Worm (Caenorhabditis elegans) whole organism, L4 larva: ENCODE data around the gene fbxa-137.

ENCODE experiments used
- F44E2.7 ChIP-seq: fragments of 200-800 bp; sonication (Bioruptor generic); IDR thresholded peaks from 2 replicates; pipeline ENCODE4 v2.1.2; 2022; ENCODE audit warnings: missing genetic modification characterization, missing compliant biosample characterization
- T20F7.1 ChIP-seq: fragments of 200-800 bp; sonication (Bioruptor generic); optimal IDR thresholded peaks from 2 replicates; lab custom pipeline; 2018; ENCODE audit warnings: mild to moderate bottlenecking, missing genetic modification characterization, missing compliant biosample characterization
- Y105C5A.15 ChIP-seq: fragments of 200-800 bp; sonication (Bioruptor generic); IDR thresholded peaks from 2 replicates; pipeline ENCODE4 v1.3.6; 2022; ENCODE audit warnings: missing genetic modification characterization, missing compliant biosample characterization
- Y48G9A.11 ChIP-seq: fragments of 200-800 bp; sonication (Bioruptor generic); IDR thresholded peaks from 2 replicates; pipeline ENCODE4 v1.3.6; 2022; ENCODE audit warnings: missing genetic modification reagents, missing genetic modification characterization, missing compliant biosample characterization
- Y5F2A.4 ChIP-seq: fragments of 200-800 bp; sonication (Bioruptor generic); optimal IDR thresholded peaks from 2 replicates; lab custom pipeline; 2018; ENCODE audit warnings: mild to moderate bottlenecking, missing genetic modification characterization, missing compliant biosample characterization
- aha-1 ChIP-seq: fragments of 150-350 bp; peaks from one replicate; lab custom pipeline; 2014; ENCODE audit warnings: missing biosample characterization, missing genetic modification characterization
- arid-1 ChIP-seq: fragments of 200-800 bp; sonication (Bioruptor generic); conservative IDR thresholded peaks from 2 replicates; pipeline ENCODE4 v1.3.6; 2022; ENCODE audit warnings: missing genetic modification reagents, missing genetic modification characterization, missing compliant biosample characterization
- attf-4 ChIP-seq: sonication (generic microtip); optimal IDR thresholded peaks from 3 replicates; lab custom pipeline; 2017; ENCODE audit warnings: missing biosample characterization, missing genetic modification characterization
- ceh-20 ChIP-seq: fragments of 200-800 bp; sonication (Bioruptor generic); IDR thresholded peaks from 2 replicates; pipeline ENCODE4 v1.3.6; 2022; ENCODE audit warnings: missing genetic modification reagents, missing genetic modification characterization, missing compliant biosample characterization
- ceh-82 ChIP-seq: sonication (generic microtip); optimal IDR thresholded peaks from 2 replicates; lab custom pipeline; 2017; ENCODE audit warnings: missing biosample characterization, missing genetic modification characterization
- ces-1 ChIP-seq: fragments of 150-350 bp; sonication (generic microtip); optimal IDR thresholded peaks from 4 replicates; lab custom pipeline; 2014; ENCODE audit warnings: missing biosample characterization, missing genetic modification reagents, missing genetic modification characterization
- cey-2 ChIP-seq: sonication (generic microtip); optimal IDR thresholded peaks from 3 replicates; lab custom pipeline; 2017; ENCODE audit warnings: missing genetic modification characterization, mild to moderate bottlenecking, missing compliant biosample characterization, antibody characterized with exemption, borderline replicate concordance; ENCODE audit not compliant: insufficient read depth
- daf-12 ChIP-seq: fragments of 150-350 bp; optimal IDR thresholded peaks from 2 replicates; lab custom pipeline; 2014; ENCODE audit warnings: missing biosample characterization, missing genetic modification reagents, missing genetic modification characterization
- dmd-6 ChIP-seq: fragments of 200-800 bp; sonication (Bioruptor generic); IDR thresholded peaks from 2 replicates; pipeline ENCODE4 v1.3.6; 2022; ENCODE audit warnings: missing genetic modification reagents, missing genetic modification characterization, missing compliant biosample characterization
- dmd-8 ChIP-seq: fragments of 200-800 bp; sonication (Bioruptor generic); IDR thresholded peaks from 2 replicates; pipeline ENCODE4 v1.3.6; 2022; ENCODE audit warnings: missing genetic modification characterization, missing compliant biosample characterization
- dpl-1 ChIP-seq: fragments of 150-350 bp; optimal IDR thresholded peaks from 2 replicates; lab custom pipeline; 2014; ENCODE audit warnings: missing biosample characterization, missing genetic modification reagents, missing genetic modification characterization
- dve-1 ChIP-seq: sonication (generic microtip); optimal IDR thresholded peaks from 2 replicates; lab custom pipeline; 2017; ENCODE audit warnings: antibody characterized with exemption, mild to moderate bottlenecking, missing genetic modification characterization, missing compliant biosample characterization; ENCODE audit not compliant: insufficient read depth
- egl-27 ChIP-seq: sonication (generic microtip); optimal IDR thresholded peaks from 3 replicates; lab custom pipeline; 2017; ENCODE audit warnings: missing biosample characterization, missing genetic modification reagents, missing genetic modification characterization
- egl-43 ChIP-seq: fragments of 200-800 bp; sonication (Bioruptor generic); IDR thresholded peaks from 2 replicates; pipeline ENCODE4 v1.3.6; 2022; ENCODE audit warnings: missing genetic modification reagents, missing genetic modification characterization, missing compliant biosample characterization
- hif-1 ChIP-seq, 2 experiments: sonication (generic microtip); optimal IDR thresholded peaks; 2 replicates each; lab custom pipeline; 2016 to 2017; ENCODE audit warnings: missing compliant biosample characterization in 2 of 2, missing genetic modification characterization in 2 of 2, missing genetic modification reagents in 2 of 2, missing genotype in 2 of 2, mild to moderate bottlenecking in 1 of 2
- hlh-11 ChIP-seq: fragments of 200-800 bp; sonication (Bioruptor generic); optimal IDR thresholded peaks from 2 replicates; lab custom pipeline; 2018; ENCODE audit warnings: mild to moderate bottlenecking, missing genetic modification characterization, missing compliant biosample characterization
- hlh-30 ChIP-seq: sonication (generic microtip); optimal IDR thresholded peaks from 2 replicates; lab custom pipeline; 2017; ENCODE audit warnings: antibody characterized with exemption, mild to moderate bottlenecking, missing genetic modification characterization, missing compliant biosample characterization; ENCODE audit not compliant: insufficient read depth
- lim-7 ChIP-seq: fragments of 200-800 bp; sonication (Bioruptor generic); IDR thresholded peaks from 2 replicates; pipeline ENCODE4 v1.3.6; 2022; ENCODE audit warnings: missing genetic modification characterization, missing compliant biosample characterization
- lin-1 ChIP-seq: fragments of 200-800 bp; sonication (Bioruptor generic); IDR thresholded peaks from 2 replicates; pipeline ENCODE4 v1.3.6; 2022; ENCODE audit warnings: missing genetic modification reagents, missing genetic modification characterization, missing compliant biosample characterization
- madf-5 ChIP-seq, 2 experiments: fragments of 200-800 bp; sonication (Bioruptor generic); IDR thresholded peaks; 2 replicates each; pipeline ENCODE4 v1.3.6; 2022; ENCODE audit warnings: missing compliant biosample characterization in 2 of 2, missing genetic modification characterization in 2 of 2
- madf-9 ChIP-seq: fragments of 200-800 bp; sonication (Bioruptor generic); conservative IDR thresholded peaks from 2 replicates; pipeline ENCODE4 v1.3.6; 2022; ENCODE audit warnings: missing genetic modification reagents, missing genetic modification characterization, missing compliant biosample characterization
- nhr-11 ChIP-seq: fragments of 150-350 bp; optimal IDR thresholded peaks from 2 replicates; lab custom pipeline; 2014; ENCODE audit warnings: missing biosample characterization, missing genetic modification characterization
- nhr-28 ChIP-seq: fragments of 150-350 bp; optimal IDR thresholded peaks from 2 replicates; lab custom pipeline; 2014; ENCODE audit warnings: missing biosample characterization, missing genetic modification characterization
- nhr-41 ChIP-seq: fragments of 200-800 bp; sonication (Bioruptor generic); IDR thresholded peaks from 2 replicates; pipeline ENCODE4 v1.3.6; 2022; ENCODE audit warnings: missing genetic modification reagents, missing genetic modification characterization, missing compliant biosample characterization
- nhr-42 ChIP-seq: fragments of 200-800 bp; sonication (Bioruptor generic); IDR thresholded peaks from 2 replicates; pipeline ENCODE4 v1.3.6; 2022; ENCODE audit warnings: missing genetic modification characterization, missing compliant biosample characterization
- nhr-48 ChIP-seq: sonication (generic microtip); optimal IDR thresholded peaks from 2 replicates; lab custom pipeline; 2016; ENCODE audit warnings: mild to moderate bottlenecking, missing genetic modification characterization, missing compliant biosample characterization
- nhr-77 ChIP-seq: fragments of 150-350 bp; optimal IDR thresholded peaks from 2 replicates; lab custom pipeline; 2014; ENCODE audit warnings: missing biosample characterization, missing genetic modification characterization
- pqm-1 ChIP-seq: sonication (generic microtip); optimal IDR thresholded peaks from 2 replicates; lab custom pipeline; 2017; ENCODE audit warnings: missing biosample characterization, missing genetic modification characterization
- sdz-12 ChIP-seq: fragments of 200-800 bp; sonication (Bioruptor generic); optimal IDR thresholded peaks from 2 replicates; lab custom pipeline; 2018; ENCODE audit warnings: mild to moderate bottlenecking, missing genetic modification characterization, missing compliant biosample characterization
- set-16 ChIP-seq: fragments of 200-800 bp; sonication (Bioruptor generic); IDR thresholded peaks from 2 replicates; pipeline ENCODE4 v1.3.6; 2022; ENCODE audit warnings: missing genetic modification reagents, missing genetic modification characterization, missing compliant biosample characterization
- snpc-1.2 ChIP-seq: fragments of 200-800 bp; sonication (Bioruptor generic); IDR thresholded peaks from 2 replicates; pipeline ENCODE4 v1.3.6; 2022; ENCODE audit warnings: missing genetic modification reagents, missing genetic modification characterization, missing compliant biosample characterization
- spr-1 ChIP-seq: sonication (generic microtip); optimal IDR thresholded peaks from 2 replicates; lab custom pipeline; 2016; ENCODE audit warnings: mild to moderate bottlenecking, missing genetic modification characterization, missing compliant biosample characterization
- tag-97 ChIP-seq: fragments of 200-800 bp; sonication (Bioruptor generic); IDR thresholded peaks from 2 replicates; pipeline ENCODE4 v1.3.6; 2022; ENCODE audit warnings: missing genetic modification characterization, missing compliant biosample characterization
- unc-39 ChIP-seq: sonication (generic microtip); optimal IDR thresholded peaks from 2 replicates; lab custom pipeline; 2017; ENCODE audit warnings: missing biosample characterization, missing genetic modification characterization
- zag-1 ChIP-seq: fragments of 150-350 bp; optimal IDR thresholded peaks from 2 replicates; lab custom pipeline; 2014; ENCODE audit warnings: missing biosample characterization, missing genetic modification characterization
- zip-11 ChIP-seq: fragments of 200-800 bp; sonication (Bioruptor generic); IDR thresholded peaks from 2 replicates; pipeline ENCODE4 v1.3.6; 2022; ENCODE audit warnings: missing genetic modification characterization, missing compliant biosample characterization
- ztf-7 ChIP-seq: fragments of 150-350 bp; optimal IDR thresholded peaks from 2 replicates; lab custom pipeline; 2014; ENCODE audit warnings: missing biosample characterization, missing genetic modification characterization

Gene fbxa-137

ce11 chrV:2281499-2281898, 2.9 kb downstream of the fbxa-137 start, which contains the start of gene nhr-228 (continued):
- TF ChIP-seq nhr-41 = no peak
- no peak for TF ChIP-seq Y48G9A.11
- no peak for TF ChIP-seq unc-39 (tag; lab: Kevin White, UChicago)

- peak; percentile 31 for TF ChIP-seq dve-1 (tag; lab: Kevin White, UChicago)
- no peak for TF ChIP-seq ceh-82 (tag; lab: Kevin White, UChicago)
- TF ChIP-seq nhr-28 (tag; lab: Kevin White, UChicago) = peak; percentile 51
- peak; percentile 12 for TF ChIP-seq hlh-30
- TF ChIP-seq zip-11 = no peak
- peak; percentile 75 for TF ChIP-seq aha-1 (tag; lab: Kevin White, UChicago)
- no peak for TF ChIP-seq tag-97
- TF ChIP-seq egl-27 (tag; lab: Kevin White, UChicago) = no peak
- peak; percentile 33 for TF ChIP-seq T20F7.1
- TF ChIP-seq Y105C5A.15 (GFP tag; lab: Robert Waterston, UW) = no peak
- TF ChIP-seq set-16 (GFP tag; lab: Robert Waterston, UW) = no peak
Measured at ce11 chrV:2285107-2285506, 6.5 kb downstream of the fbxa-137 start, which contains the start of gene nhr-227. Gene nhr-227 (plus strand): TSS chrV:2285432.

- TF ChIP-seq spr-1 (tag; lab: Kevin White, UChicago) = no peak
- no peak for TF ChIP-seq nhr-11 (tag; lab: Kevin White, UChicago)
- TF ChIP-seq nhr-42 (GFP tag; lab: Robert Waterston, UW) = no peak
- no peak for TF ChIP-seq lim-7 (GFP tag; lab: Robert Waterston, UW)
- TF ChIP-seq T20F7.1 = no peak
- TF ChIP-seq dve-1 (tag; lab: Kevin White, UChicago) = peak; percentile 8
Measured at ce11 chrV:2290329-2290728, 11.7 kb downstream of the fbxa-137 start, which contains the start of gene nhr-225. Gene nhr-225 (minus strand): TSS chrV:2290474.

ce11 chrV:2292240-2292639, 13.6 kb downstream of the fbxa-137 start, which contains the start of gene nhr-115:
Gene nhr-115 (plus strand): TSS chrV:2292540.
- TF ChIP-seq dmd-8 (GFP tag; lab: Robert Waterston, UW) (no peak), sdz-12 (GFP tag; lab: Kevin White, UChicago) (no peak), nhr-28 (tag; lab: Kevin White, UChicago) (peak; percentile 41), pqm-1 (tag; lab: Kevin White, UChicago) (peak; percentile 14), dmd-6 (GFP tag; lab: Robert Waterston, UW) (peak; percentile 26; the same call in 1 of the 2 replicates), nhr-11 (tag; lab: Kevin White, UChicago) (no peak), zag-1 (tag; lab: Kevin White, UChicago) (no peak), spr-1 (tag; lab: Kevin White, UChicago) (no peak), nhr-77 (no peak)

ce11 chrV:2294577-2294976, 16.0 kb downstream of the fbxa-137 start, which contains the start of gene nhr-226:
Gene nhr-226 (plus strand): TSS chrV:2294877.
- TF ChIP-seq ces-1 (GFP tag; lab: Kevin White, UChicago) = no peak
- TF ChIP-seq pqm-1 (tag; lab: Kevin White, UChicago) = peak; percentile 13
- no peak for TF ChIP-seq ztf-7
- no peak for TF ChIP-seq dpl-1 (GFP tag; lab: Kevin White, UChicago)

ce11 chrV:2300905-2301304, 22.3 kb downstream of the fbxa-137 start, which contains the start of gene Y19D10B.8:
Gene Y19D10B.8 (minus strand): TSS chrV:2301005.
- no peak for TF ChIP-seq F44E2.7 (GFP tag; lab: Robert Waterston, UW)
- TF ChIP-seq dmd-8 (GFP tag; lab: Robert Waterston, UW) = no peak
- no peak for TF ChIP-seq daf-12 (tag; lab: Kevin White, UChicago)
- TF ChIP-seq madf-9 = no peak
- no peak for TF ChIP-seq attf-4 (tag; lab: Kevin White, UChicago)
- TF ChIP-seq cey-2 (tag; lab: Kevin White, UChicago) = no peak
- no peak for TF ChIP-seq lin-1 (GFP tag; lab: Robert Waterston, UW)
- no peak for TF ChIP-seq ceh-82 (tag; lab: Kevin White, UChicago)
- TF ChIP-seq pqm-1 (tag; lab: Kevin White, UChicago) = no peak
- TF ChIP-seq ceh-20 (GFP tag; lab: Robert Waterston, UW) = no peak
- no peak for TF ChIP-seq egl-43 (GFP tag; lab: Robert Waterston, UW)
- no peak for TF ChIP-seq nhr-48 (tag; lab: Kevin White, UChicago)
- TF ChIP-seq hlh-11 (tag; lab: Kevin White, UChicago) = no peak
- no peak for TF ChIP-seq Y5F2A.4 (GFP tag; lab: Kevin White, UChicago)
- no peak for TF ChIP-seq hif-1 (tag; optimal IDR thresholded peaks at IDR 0.05; lab: Kevin White, UChicago)
- no peak for TF ChIP-seq arid-1
- TF ChIP-seq snpc-1.2 (GFP tag; lab: Robert Waterston, UW) = no peak
- TF ChIP-seq hlh-30 = no peak
- TF ChIP-seq madf-5 (GFP tag; IDR thresholded peaks at IDR 0.05; lab: Robert Waterston, UW) = no peak
- TF ChIP-seq egl-27 (tag; lab: Kevin White, UChicago) = no peak
